Worm (Caenorhabditis elegans): ENCODE measurements around the gene K11H12.8.

K11H12.8 gene

DNA sequence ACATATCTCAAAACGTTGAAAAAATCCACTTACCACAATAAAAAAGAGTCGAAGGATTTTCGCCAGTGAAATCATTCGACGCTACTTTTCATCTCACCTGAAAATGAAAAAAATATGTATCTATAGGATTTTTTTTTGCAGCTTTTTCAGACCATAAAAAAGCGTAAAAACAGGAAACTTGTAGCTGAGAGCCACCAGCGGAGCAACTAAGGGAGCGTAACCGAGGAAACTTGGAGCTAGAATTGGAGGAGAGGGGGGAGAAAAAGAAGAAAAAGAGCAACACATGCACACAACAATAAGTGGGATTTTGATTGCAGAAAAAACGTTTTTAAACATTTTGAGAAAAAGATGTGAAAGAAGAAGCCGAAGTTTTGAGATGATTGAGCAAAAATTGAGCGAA lies 52.4 kb downstream of the K11H12.8 start, which contains the start of gene cutl-26:
cutl-26 (minus strand) TSS at position 101 of the 400 bp plus-strand sequence.
- TF ChIP-seq tbx-37 (GFP tag; conservative IDR thresholded peaks at IDR 0.05) (no peak), ceh-13 (GFP tag; optimal IDR thresholded peaks at IDR 0.05) (no peak), tbx-11 (GFP tag; IDR thresholded peaks at IDR 0.05) (no peak), ets-7 (tag; optimal IDR thresholded peaks at IDR 0.05) (no peak), sea-1 (GFP tag; conservative IDR thresholded peaks at IDR 0.05) (no peak), ceh-36 (tag; optimal IDR thresholded peaks at IDR 0.05) (no peak)
